Fruit fly (Drosophila melanogaster) ovary, adult (tissue): Measurements from ENCODE around the gene mgr.

ENCODE experiments used
- CG17801 ChIP-seq: fragments of 200-800 bp; optimal IDR thresholded peaks from 2 replicates; lab custom pipeline; 2019; ENCODE audit warnings: missing biosample characterization, mild to moderate bottlenecking, missing genetic modification characterization, moderate library complexity; ENCODE audit not compliant: partially characterized antibody

mgr gene

DNA sequence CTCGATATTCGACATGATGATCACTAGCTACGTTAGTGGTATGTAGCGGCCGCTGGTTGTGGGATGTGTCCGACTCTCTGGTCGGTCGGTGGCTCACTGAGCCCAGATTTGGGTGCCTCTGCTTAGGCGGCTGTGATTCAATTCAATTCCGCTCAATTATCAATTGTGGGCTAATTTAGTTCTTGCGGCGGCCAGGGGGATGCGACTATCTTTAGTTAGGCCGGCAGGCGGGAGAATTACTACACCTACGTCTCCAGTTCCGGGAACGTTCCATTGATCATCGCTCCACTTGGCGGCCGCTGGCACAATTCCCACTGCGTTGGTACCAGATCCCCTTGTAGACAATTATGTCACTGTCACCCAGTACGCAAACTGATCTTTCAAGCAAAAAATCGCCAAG, 8.9 kb upstream of the mgr start, which contains the start of the genes bumpel and CG45676:
Gene bumpel, minus strand, starts transcription at position 101 of the 400 bp plus-strand sequence.
Gene CG45676, plus strand, starts transcription at position 318 of the 400 bp plus-strand sequence.
- no peak for TF ChIP-seq CG17801 (GFP tag; lab: Kevin White, UChicago)

- TF ChIP-seq CG17801 (GFP tag; lab: Kevin White, UChicago) = no peak
Measured at dm6 chr3R:11412371-11412770, 2.7 kb upstream of the mgr start, which contains the start of gene Ipo9. Gene Ipo9 (plus strand): TSS chr3R:11412522.

DNA sequence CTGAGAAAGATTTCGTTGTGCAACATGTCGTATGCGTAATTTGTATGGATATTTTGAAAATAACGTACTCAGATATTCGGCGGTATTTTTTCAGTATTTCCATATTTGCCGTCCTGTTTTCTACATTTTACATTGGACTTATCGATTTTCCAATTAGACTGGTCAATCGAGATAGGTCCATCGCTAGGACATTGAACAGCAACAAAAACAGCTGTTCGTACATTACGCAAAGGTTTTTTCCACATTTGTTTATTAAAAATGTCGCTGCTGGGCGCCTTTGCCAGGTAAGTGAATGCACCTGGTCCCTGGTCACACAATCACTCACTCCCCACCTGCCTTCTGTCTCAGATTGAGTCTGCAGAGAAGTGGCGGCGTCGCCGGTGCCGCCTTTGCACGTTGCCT, 1.9 kb downstream of the mgr start, which contains the start of gene mRpL40:
Gene mRpL40, plus strand, starts transcription at position 186 of the 402 bp plus-strand sequence.
- TF ChIP-seq CG17801 (GFP tag; lab: Kevin White, UChicago) = no peak

DNA sequence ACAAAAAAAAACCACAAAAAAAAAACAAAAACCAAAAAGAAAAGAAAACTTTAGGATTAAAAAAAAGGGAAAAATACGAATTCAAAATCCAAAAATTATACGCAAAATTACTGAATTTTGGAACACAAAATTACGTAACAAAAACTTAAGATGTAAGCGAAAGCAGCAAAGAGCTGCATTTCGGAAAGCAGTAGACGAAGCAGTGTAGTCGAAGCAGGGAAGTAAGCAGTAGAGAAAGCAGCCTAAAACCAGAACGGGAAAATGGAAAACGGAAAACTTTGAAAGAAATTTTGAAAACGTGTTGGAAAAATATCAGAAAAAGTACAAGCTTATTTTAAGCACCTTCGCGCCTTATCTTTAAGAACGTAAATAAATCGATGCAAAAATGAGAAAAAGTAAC, 6.8 kb downstream of the mgr start:
- no peak for TF ChIP-seq CG17801 (GFP tag; lab: Kevin White, UChicago)

DNA sequence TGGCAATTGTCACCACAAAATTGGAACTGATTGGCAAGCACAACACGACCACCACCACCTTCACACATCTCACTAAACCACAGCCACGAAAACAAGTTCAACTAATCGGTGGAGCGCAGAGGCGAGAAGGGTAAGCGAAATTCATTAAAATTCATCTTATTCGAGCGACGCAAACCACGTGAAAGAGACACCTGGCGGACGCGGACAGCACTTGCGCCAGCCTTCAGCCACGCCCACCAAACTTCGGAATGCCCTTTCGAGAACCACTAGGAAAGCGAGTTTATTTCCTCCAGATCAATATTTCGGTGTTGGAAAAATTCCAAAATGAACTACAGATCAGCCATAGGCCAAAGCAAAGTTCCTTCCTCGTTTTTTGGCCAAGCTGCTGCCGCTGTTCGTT, 14.1 kb downstream of the mgr start:
- TF ChIP-seq CG17801 (GFP tag; lab: Kevin White, UChicago) = no peak

- no peak for TF ChIP-seq CG17801 (GFP tag; lab: Kevin White, UChicago)
Measured at dm6 chr3R:11393896-11394295, 15.8 kb downstream of the mgr start.

DNA sequence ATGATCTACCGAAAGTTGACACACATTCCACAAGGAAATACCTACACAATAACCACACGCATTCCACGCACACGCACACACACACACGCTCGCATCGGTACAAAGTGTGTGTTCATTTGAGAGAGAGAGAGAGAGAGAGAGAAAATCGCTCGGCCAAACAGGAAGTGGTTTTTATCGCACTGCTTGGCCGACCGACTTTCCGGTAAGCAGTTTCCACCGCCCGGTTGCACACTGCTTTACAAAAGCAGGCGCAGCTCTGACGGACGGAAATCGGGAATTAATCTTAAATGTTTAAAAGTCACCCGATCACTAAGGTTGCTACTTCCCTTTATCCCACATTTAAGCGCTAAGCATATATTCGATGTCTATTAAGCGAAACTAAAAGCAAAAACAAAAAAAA, 16.9 kb downstream of the mgr start:
- TF ChIP-seq CG17801 (GFP tag; lab: Kevin White, UChicago) = no peak

- no peak for TF ChIP-seq CG17801 (GFP tag; lab: Kevin White, UChicago)
Measured at dm6 chr3R:11378564-11379112, 31.0 kb downstream of the mgr start.

DNA sequence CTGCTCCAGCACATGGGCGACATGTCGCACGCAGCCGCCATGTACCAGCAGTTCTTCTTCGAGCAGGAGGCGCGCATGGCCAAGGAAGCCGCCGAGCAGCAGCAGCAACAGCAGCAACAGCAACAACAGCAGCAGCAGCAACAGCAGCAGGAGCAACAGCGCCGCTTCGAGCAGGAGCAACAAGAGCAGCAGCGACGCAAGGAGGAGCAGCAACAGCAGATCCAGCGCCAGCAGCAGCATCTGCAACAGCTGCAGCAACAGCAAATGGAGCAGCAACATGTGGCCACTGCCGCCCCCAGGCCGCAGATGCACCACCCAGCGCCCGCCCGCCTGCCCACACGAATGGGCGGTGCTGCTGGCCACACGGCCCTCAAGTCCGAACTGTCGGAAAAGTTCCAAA, 34.5 kb downstream of the mgr start:
- no peak for TF ChIP-seq CG17801 (GFP tag; lab: Kevin White, UChicago)

DNA sequence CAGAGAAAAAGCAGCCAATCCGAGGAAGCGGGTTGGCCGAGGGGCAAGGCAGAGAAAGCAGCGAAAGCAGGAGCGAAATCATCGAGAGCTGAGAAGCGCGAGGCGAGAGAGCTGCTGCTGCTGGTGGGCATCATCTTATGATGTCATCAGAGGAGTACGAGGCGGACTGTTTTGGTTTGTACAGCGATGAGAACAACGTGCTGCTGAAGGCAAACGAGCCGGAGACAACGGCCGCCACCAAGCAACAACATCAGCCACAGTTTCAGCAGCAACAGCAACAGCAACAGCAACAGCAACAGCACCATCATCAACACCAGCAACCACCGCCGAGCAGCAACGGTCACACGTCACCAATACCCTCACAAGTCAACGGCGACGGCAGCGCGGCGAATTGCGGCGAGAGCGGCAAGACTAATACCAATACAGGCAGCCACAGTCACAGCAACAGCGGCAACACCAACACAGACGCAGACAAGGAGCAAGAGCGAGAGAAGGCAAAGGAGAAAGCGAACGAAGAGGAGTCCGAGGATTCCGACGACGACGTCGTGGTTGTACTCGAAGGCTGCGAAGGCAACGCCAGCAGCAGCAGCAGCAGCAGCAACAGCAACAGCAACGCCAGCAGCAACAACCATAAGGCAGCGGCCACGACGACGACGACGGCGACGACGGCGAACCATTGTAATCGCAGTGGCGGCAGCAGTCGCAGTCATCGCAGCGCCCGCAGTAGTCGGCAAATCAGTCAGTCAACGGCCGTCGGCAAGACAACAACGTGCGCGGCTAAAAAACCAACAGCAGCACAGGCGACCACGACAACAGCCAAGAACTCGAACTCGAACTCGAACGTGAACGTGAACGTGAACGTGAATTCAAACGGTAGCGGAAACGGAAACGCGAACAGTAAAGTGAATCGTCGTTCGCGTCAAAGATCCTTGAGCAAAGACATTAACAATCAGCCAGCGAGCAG, 37.3 kb downstream of the mgr start:
- TF ChIP-seq CG17801 (GFP tag; lab: Kevin White, UChicago) = no peak

DNA sequence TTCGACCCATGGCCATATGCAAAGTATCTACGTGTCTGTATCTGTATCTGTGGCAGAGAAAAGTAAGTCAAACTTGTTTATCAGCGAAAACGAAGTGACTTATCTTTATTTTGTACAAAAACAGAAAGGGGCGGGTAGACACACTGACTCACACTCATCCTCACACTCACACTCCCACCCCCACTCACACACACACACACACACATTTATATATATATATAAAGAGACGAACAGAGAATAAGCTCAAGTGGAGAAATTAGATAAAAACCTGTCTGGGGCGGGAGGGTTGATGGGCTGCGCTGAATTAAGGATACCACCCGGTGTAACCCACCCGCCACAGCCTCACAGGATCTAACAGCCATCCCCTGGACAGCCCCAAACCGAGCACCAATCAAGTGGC, 38.9 kb downstream of the mgr start:
- TF ChIP-seq CG17801 (GFP tag; lab: Kevin White, UChicago) = no peak

dm6 chr3R:11370333-11370732, 39.3 kb downstream of the mgr start:
- no peak for TF ChIP-seq CG17801 (GFP tag; lab: Kevin White, UChicago)

DNA sequence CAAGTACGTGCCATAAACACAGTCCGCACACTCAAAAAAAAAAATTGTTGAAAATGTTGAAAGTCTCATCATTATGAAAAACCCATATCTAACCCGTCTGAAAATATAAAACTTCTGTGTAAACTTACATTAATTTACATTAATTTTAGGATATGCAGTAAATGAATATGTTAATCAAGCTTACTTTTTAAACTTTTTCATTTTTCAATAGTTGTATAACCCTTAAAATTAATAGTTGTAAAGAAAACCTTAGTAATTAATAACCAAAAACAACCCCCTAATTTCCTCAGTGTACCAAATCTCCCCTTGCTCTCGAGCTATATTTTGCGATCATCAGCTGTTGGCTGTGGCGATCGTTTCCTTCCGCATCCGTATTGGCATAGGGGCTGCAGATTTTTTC, 40.9 kb downstream of the mgr start:
- TF ChIP-seq CG17801 (GFP tag; lab: Kevin White, UChicago) = no peak

DNA sequence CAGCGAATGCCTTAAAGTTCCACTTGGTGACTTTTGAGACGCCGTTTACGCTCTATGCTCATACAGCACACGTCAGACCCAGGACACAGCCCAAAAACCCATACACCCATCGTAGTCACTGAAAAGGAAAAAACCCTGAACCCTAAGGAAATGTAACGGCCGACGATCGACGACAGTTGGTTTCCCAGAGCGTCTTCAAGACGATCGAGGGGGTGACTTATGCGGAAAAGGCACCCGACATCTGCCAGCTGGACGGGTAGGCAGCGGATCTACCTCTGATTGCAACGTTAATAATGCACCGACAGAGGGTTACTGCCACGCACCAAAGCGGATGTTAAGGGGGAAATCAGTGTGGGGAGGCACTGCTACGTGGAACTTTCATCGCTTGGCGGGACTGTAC, 43.4 kb downstream of the mgr start:
- no peak for TF ChIP-seq CG17801 (GFP tag; lab: Kevin White, UChicago)

DNA sequence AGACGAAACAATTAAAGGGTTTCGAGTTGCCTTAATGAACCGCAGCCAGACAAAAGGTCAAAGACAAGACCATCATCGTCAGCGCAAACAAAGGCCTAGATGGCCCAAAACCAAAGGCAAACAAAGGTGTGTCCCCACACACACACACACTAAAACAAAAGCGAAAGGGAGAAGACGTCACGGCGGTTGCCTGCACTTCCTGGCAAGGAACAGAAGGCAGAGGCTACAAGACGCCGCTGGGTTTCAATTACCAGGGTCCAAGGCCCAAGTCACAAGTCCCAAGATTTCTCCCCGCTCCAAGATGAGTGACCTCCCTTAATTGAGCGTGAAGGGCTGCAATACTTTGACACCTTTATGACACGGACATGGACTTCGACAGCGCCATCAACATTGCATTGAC, 46.1 kb downstream of the mgr start:
- TF ChIP-seq CG17801 (GFP tag; lab: Kevin White, UChicago) = no peak

DNA sequence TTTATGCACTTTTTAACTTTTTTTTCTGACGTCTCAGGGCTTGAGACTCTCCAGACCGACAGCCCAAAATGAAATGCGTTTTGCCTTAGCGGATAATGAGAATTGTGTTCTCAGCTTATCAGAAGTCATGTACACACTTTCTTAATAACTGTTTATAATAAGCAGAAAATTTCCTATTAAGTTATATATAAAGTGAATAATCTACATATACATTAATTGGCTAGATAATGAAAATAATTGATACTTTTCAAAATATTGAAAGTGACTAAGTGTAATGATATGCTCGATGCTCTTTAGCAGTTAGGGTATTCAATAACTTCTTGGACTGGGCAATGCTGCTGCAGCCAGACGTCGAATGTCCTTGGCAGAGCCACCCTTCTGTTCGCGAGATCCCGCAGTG, 47.8 kb downstream of the mgr start:
- no peak for TF ChIP-seq CG17801 (GFP tag; lab: Kevin White, UChicago)
